Worm (Caenorhabditis elegans) whole organism, late embryonic: ENCODE data around the gene dop-5.

Source experiments
- C08G9.2 ChIP-seq: sonication (generic microtip); optimal IDR thresholded peaks from 2 replicates; lab custom pipeline; 2016; ENCODE audit warnings: mild to moderate bottlenecking, missing genetic modification characterization, moderate library complexity, missing compliant biosample characterization
- F13H6.1 ChIP-seq: sonication (generic microtip); optimal IDR thresholded peaks from 2 replicates; lab custom pipeline; 2016; ENCODE audit warnings: missing genetic modification characterization, missing compliant biosample characterization
- K02D7.2 ChIP-seq: sonication (generic microtip); optimal IDR thresholded peaks from 2 replicates; lab custom pipeline; 2017; ENCODE audit warnings: mild to moderate bottlenecking, missing genetic modification characterization, missing compliant biosample characterization
- K09A11.1 ChIP-seq: sonication (generic microtip); optimal IDR thresholded peaks from 2 replicates; lab custom pipeline; 2017; ENCODE audit warnings: antibody characterized with exemption, mild to moderate bottlenecking, missing genetic modification characterization, missing compliant biosample characterization; ENCODE audit not compliant: insufficient read depth
- ahr-1 ChIP-seq: sonication (generic microtip); optimal IDR thresholded peaks from 2 replicates; lab custom pipeline; 2016; ENCODE audit warnings: missing genetic modification characterization, missing compliant biosample characterization
- ama-1 ChIP-seq: fragments of 150-350 bp; optimal IDR thresholded peaks from 2 replicates; lab custom pipeline; 2014
- ceh-14 ChIP-seq: sonication (generic microtip); optimal IDR thresholded peaks from 2 replicates; lab custom pipeline; 2016; ENCODE audit warnings: missing genotype, missing genetic modification characterization, missing compliant biosample characterization
- ceh-30 ChIP-seq: fragments of 150-350 bp; optimal IDR thresholded peaks from 2 replicates; lab custom pipeline; 2014; ENCODE audit warnings: missing biosample characterization, missing genetic modification characterization
- ceh-31 ChIP-seq: sonication (generic microtip); optimal IDR thresholded peaks from 2 replicates; lab custom pipeline; 2016; ENCODE audit warnings: missing genetic modification characterization, missing compliant biosample characterization
- ceh-45 ChIP-seq: fragments of 200-800 bp; sonication (Bioruptor generic); IDR thresholded peaks from 2 replicates; pipeline ENCODE4 v1.3.6; 2022; ENCODE audit warnings: missing genetic modification reagents, missing genetic modification characterization, missing compliant biosample characterization
- ceh-48 ChIP-seq: sonication (generic microtip); optimal IDR thresholded peaks from 2 replicates; lab custom pipeline; 2016; ENCODE audit warnings: missing genetic modification characterization, inconsistent platforms, missing compliant biosample characterization
- ceh-9 ChIP-seq: sonication (generic microtip); optimal IDR thresholded peaks from 2 replicates; lab custom pipeline; 2016; ENCODE audit warnings: mild to moderate bottlenecking, missing genetic modification characterization, inconsistent platforms, missing compliant biosample characterization
- che-1 ChIP-seq: sonication (generic microtip); optimal IDR thresholded peaks from 2 replicates; lab custom pipeline; 2016; ENCODE audit warnings: mild to moderate bottlenecking, missing genetic modification characterization, missing compliant biosample characterization
- dve-1 ChIP-seq: sonication (generic microtip); optimal IDR thresholded peaks from 2 replicates; lab custom pipeline; 2017; ENCODE audit warnings: antibody characterized with exemption, mild to moderate bottlenecking, missing genetic modification characterization, missing compliant biosample characterization
- elt-4 ChIP-seq: sonication (generic microtip); optimal IDR thresholded peaks from 2 replicates; lab custom pipeline; 2016; ENCODE audit warnings: missing genetic modification characterization, missing compliant biosample characterization
- eyg-1 ChIP-seq: sonication (generic microtip); optimal IDR thresholded peaks from 2 replicates; lab custom pipeline; 2016; ENCODE audit warnings: missing genotype, missing genetic modification characterization, missing compliant biosample characterization
- fkh-6 ChIP-seq: sonication (generic microtip); optimal IDR thresholded peaks from 2 replicates; lab custom pipeline; 2016; ENCODE audit warnings: missing genetic modification characterization, missing compliant biosample characterization
- hlh-13 ChIP-seq: fragments of 200-800 bp; sonication (Bioruptor generic); optimal IDR thresholded peaks from 2 replicates; lab custom pipeline; 2018; ENCODE audit warnings: mild to moderate bottlenecking, missing genetic modification characterization, missing compliant biosample characterization
- hlh-30 ChIP-seq: sonication (generic microtip); optimal IDR thresholded peaks from 2 replicates; lab custom pipeline; 2017; ENCODE audit warnings: antibody characterized with exemption, missing genetic modification characterization, missing compliant biosample characterization; ENCODE audit not compliant: insufficient read depth
- hlh-6 ChIP-seq: sonication (generic microtip); optimal IDR thresholded peaks from 2 replicates; lab custom pipeline; 2016; ENCODE audit warnings: missing genotype, missing genetic modification characterization, missing compliant biosample characterization
- hlh-8 ChIP-seq: sonication (generic microtip); optimal IDR thresholded peaks from 2 replicates; lab custom pipeline; 2016; ENCODE audit warnings: missing genotype, missing genetic modification characterization, missing compliant biosample characterization
- lim-6 ChIP-seq: sonication (generic microtip); optimal IDR thresholded peaks from 2 replicates; lab custom pipeline; 2016; ENCODE audit warnings: missing genetic modification characterization, missing compliant biosample characterization
- lin-11 ChIP-seq: fragments of 200-800 bp; sonication (Bioruptor generic); optimal IDR thresholded peaks from 2 replicates; lab custom pipeline; 2018; ENCODE audit warnings: mild to moderate bottlenecking, missing genetic modification characterization, missing compliant biosample characterization
- nfya-1 ChIP-seq: sonication (generic microtip); optimal IDR thresholded peaks from 2 replicates; lab custom pipeline; 2017; ENCODE audit warnings: missing genetic modification characterization, mild to moderate bottlenecking, missing compliant biosample characterization, antibody characterized with exemption, moderate library complexity
- odd-2 ChIP-seq: sonication (generic microtip); optimal IDR thresholded peaks from 2 replicates; lab custom pipeline; 2017; ENCODE audit warnings: antibody characterized with exemption, mild to moderate bottlenecking, missing genetic modification characterization, missing compliant biosample characterization
- pag-3 ChIP-seq: sonication (generic microtip); optimal IDR thresholded peaks from 2 replicates; lab custom pipeline; 2016; ENCODE audit warnings: missing compliant biosample characterization, missing genetic modification characterization, borderline replicate concordance
- pat-9 ChIP-seq: fragments of 200-800 bp; sonication (Bioruptor generic); optimal IDR thresholded peaks from 2 replicates; lab custom pipeline; 2018; ENCODE audit warnings: mild to moderate bottlenecking, missing genetic modification characterization, moderate library complexity, missing compliant biosample characterization
- pax-1 ChIP-seq: fragments of 150-350 bp; optimal IDR thresholded peaks from 2 replicates; lab custom pipeline; 2014; ENCODE audit warnings: missing biosample characterization, missing genetic modification characterization
- pqm-1 ChIP-seq: sonication (generic microtip); optimal IDR thresholded peaks from 2 replicates; lab custom pipeline; 2016; ENCODE audit warnings: missing genetic modification characterization, missing compliant biosample characterization
- rnt-1 ChIP-seq: sonication (generic microtip); optimal IDR thresholded peaks from 2 replicates; lab custom pipeline; 2016; ENCODE audit warnings: missing genetic modification characterization, missing compliant biosample characterization
- sdc-2 ChIP-seq: sonication (generic microtip); optimal IDR thresholded peaks from 2 replicates; lab custom pipeline; 2016; ENCODE audit warnings: missing genotype, missing genetic modification characterization, missing compliant biosample characterization
- sox-2 ChIP-seq: fragments of 200-800 bp; sonication (Bioruptor generic); IDR thresholded peaks from 2 replicates; pipeline ENCODE4 v1.3.6; 2022; ENCODE audit warnings: missing genetic modification reagents, missing genetic modification characterization, missing compliant biosample characterization
- syd-9 ChIP-seq: sonication (generic microtip); optimal IDR thresholded peaks from 2 replicates; lab custom pipeline; 2016; ENCODE audit warnings: mild to moderate bottlenecking, missing genetic modification characterization, moderate library complexity, missing compliant biosample characterization
- tbx-7 ChIP-seq: sonication (generic microtip); optimal IDR thresholded peaks from 2 replicates; lab custom pipeline; 2016; ENCODE audit warnings: missing genotype, missing genetic modification characterization, missing compliant biosample characterization
- ttx-3 ChIP-seq: sonication (generic microtip); optimal IDR thresholded peaks from 2 replicates; lab custom pipeline; 2016; ENCODE audit warnings: missing genetic modification reagents, missing genetic modification characterization, missing compliant biosample characterization
- unc-3 ChIP-seq, 2 experiments: fragments of 200-800 bp in 1 of 2; sonication (Bioruptor generic) in 1 of 2; sonication (generic microtip) in 1 of 2; conservative IDR thresholded peaks in 1 of 2; optimal IDR thresholded peaks in 1 of 2; 2 replicates each; pipeline versions ENCODE4 v1.3.6 to Lab custom; 2016 to 2022; ENCODE audit warnings: missing compliant biosample characterization in 2 of 2, missing genetic modification characterization in 2 of 2, missing genetic modification reagents in 1 of 2
- unc-42 ChIP-seq: sonication (generic microtip); optimal IDR thresholded peaks from 2 replicates; lab custom pipeline; 2016; ENCODE audit warnings: missing genotype, missing genetic modification characterization, missing compliant biosample characterization
- unc-55 ChIP-seq: sonication (generic microtip); optimal IDR thresholded peaks from 2 replicates; lab custom pipeline; 2017; ENCODE audit warnings: missing biosample characterization, missing genetic modification reagents, missing genetic modification characterization
- unc-86 ChIP-seq: sonication (generic microtip); optimal IDR thresholded peaks from 2 replicates; lab custom pipeline; 2016; ENCODE audit warnings: missing genetic modification characterization, missing compliant biosample characterization
- zip-5 ChIP-seq: sonication (generic microtip); optimal IDR thresholded peaks from 2 replicates; lab custom pipeline; 2016; ENCODE audit warnings: missing genetic modification characterization, missing compliant biosample characterization

Gene dop-5

DNA sequence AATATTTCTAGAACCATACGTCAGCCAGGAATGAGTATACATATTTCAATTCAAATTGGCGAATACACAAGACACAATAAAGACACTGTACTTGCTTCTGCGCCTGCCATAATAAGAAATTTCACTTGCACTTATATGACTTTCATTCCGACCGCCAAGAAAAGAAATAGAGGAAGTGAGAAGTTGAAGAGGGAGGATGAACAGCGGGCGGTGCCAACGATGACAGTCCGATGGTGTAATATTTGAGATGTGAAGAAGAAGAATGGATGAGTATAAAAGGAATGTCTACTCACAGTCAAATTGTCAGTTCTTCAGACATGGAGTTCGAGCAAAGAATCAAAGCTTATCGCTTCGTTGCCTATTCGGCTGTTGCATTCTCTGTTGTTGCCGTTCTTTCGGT lies 19.0 kb upstream of the dop-5 start, which contains the start of gene col-154:
TSS of gene col-154 (plus strand) at position 301 of the 400 bp plus-strand sequence.
- TF ChIP-seq pax-1 (tag; lab: Kevin White, UChicago) (no peak), pqm-1 (tag; lab: Kevin White, UChicago) (no peak), zip-5 (no peak), pag-3 (tag; lab: Kevin White, UChicago) (no peak), lin-11 (no peak), K02D7.2 (tag; lab: Kevin White, UChicago) (no peak), elt-4 (tag; lab: Kevin White, UChicago) (no peak), nfya-1 (tag; lab: Kevin White, UChicago) (no peak), rnt-1 (tag; lab: Kevin White, UChicago) (no peak), eyg-1 (tag; lab: Kevin White, UChicago) (no peak)

DNA sequence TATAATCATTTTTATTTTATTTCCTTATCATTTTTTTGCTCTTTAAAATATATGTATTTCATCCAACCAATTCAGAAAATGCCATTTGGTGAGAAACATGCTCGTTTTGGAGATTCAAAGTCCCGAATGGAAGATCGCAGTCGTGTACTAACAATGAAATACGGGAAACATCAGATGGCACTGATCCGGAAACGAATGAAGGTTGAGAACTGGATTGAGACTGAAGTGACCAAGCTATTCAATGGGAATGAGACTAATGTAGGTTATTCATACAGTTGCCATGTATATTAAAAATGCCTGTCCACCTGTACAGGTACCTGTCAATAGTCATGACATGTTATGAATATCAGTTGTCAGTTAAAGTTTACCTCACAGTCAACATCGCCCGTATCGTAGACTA lies 17.0 kb upstream of the dop-5 start, which contains the start of gene F55C10.5:
TSS of gene F55C10.5 (plus strand) at position 74 of the 400 bp plus-strand sequence.
- TF ChIP-seq ceh-48 (tag; lab: Kevin White, UChicago) (no peak), pag-3 (tag; lab: Kevin White, UChicago) (no peak), C08G9.2 (tag; lab: Kevin White, UChicago) (no peak), odd-2 (tag; lab: Kevin White, UChicago) (no peak), lim-6 (tag; lab: Kevin White, UChicago) (no peak)

DNA sequence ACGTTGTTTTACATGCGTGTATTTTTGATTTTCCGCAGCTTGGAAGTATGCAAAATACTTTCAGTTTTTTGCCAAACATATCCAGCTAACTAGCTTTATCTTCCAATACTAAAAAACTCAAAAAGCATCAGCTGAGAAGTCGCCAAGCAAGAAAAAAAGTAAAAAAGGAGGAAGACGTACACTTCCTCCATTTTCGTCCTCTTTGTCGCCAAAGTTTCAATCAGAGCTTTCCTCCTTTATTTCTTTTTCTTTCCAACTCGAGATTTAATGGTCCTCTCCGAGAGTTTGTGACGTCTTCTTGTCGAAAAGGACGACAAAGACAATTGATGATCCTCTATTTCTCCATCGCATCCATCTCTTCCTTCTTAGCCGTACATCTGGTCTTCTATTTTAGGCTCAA lies 14.5 kb upstream of the dop-5 start:
- TF ChIP-seq unc-3 (GFP tag; conservative IDR thresholded peaks at IDR 0.05; lab: Robert Waterston, UW), result no peak
- TF ChIP-seq unc-3 (tag; optimal IDR thresholded peaks at IDR 0.05; lab: Kevin White, UChicago), result no peak
- TF ChIP-seq ahr-1 (tag; lab: Kevin White, UChicago), result no peak
- no peak for TF ChIP-seq che-1 (tag; lab: Kevin White, UChicago)
- no peak for TF ChIP-seq F13H6.1 (tag; lab: Kevin White, UChicago)
- no peak for TF ChIP-seq ama-1 (lab: Kevin White, UChicago)
- no peak for TF ChIP-seq hlh-30 (tag; lab: Kevin White, UChicago)
- no peak for TF ChIP-seq rnt-1 (tag; lab: Kevin White, UChicago)
- TF ChIP-seq hlh-13 (GFP tag; lab: Kevin White, UChicago), result no peak
- no peak for TF ChIP-seq hlh-8 (tag; lab: Kevin White, UChicago)
- no peak for TF ChIP-seq ceh-45 (GFP tag; lab: Robert Waterston, UW)
- no peak for TF ChIP-seq ceh-48 (tag; lab: Kevin White, UChicago)
- TF ChIP-seq ceh-9 (tag; lab: Kevin White, UChicago), result no peak

DNA sequence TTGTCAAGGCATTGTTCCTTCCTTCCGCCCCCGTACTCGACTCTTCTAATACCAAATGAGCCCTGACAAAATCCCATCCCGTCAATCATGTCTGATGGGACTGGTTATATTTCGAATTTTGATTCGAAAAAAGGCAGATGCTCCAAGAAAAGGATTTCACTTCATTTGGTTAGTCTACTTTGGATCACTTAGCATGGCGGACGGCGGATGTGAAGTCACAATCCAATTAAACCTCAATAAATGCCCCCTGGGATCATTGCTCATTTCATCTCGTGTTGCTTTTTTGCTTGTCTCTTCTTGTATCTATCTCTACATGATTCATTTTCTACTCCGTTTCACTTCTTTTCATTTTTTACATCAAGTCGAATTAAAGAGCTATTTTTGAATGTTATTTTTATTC lies 13.3 kb upstream of the dop-5 start:
- peak; percentile 52 for TF ChIP-seq unc-42
- no peak for TF ChIP-seq dve-1
- no peak for TF ChIP-seq nfya-1 (tag; lab: Kevin White, UChicago)
- no peak for TF ChIP-seq fkh-6

- TF ChIP-seq pax-1 (tag; lab: Kevin White, UChicago) (no peak), elt-4 (tag; lab: Kevin White, UChicago) (no peak), syd-9 (tag; lab: Kevin White, UChicago) (peak; percentile 33), C08G9.2 (tag; lab: Kevin White, UChicago) (peak; percentile 32), fkh-6 (no peak), ama-1 (lab: Kevin White, UChicago) (no peak), F13H6.1 (tag; lab: Kevin White, UChicago) (peak; percentile 39), hlh-6 (tag; lab: Kevin White, UChicago) (peak; percentile 29), zip-5 (peak; percentile 9), unc-55 (GFP tag; lab: Kevin White, UChicago) (peak; percentile 82), K02D7.2 (tag; lab: Kevin White, UChicago) (no peak), unc-42 (peak; percentile 48), unc-86 (tag; lab: Kevin White, UChicago) (peak; percentile 20), tbx-7 (no peak), K09A11.1 (tag; lab: Kevin White, UChicago) (no peak), pat-9 (no peak), sdc-2 (tag; lab: Kevin White, UChicago) (peak; percentile 13), sox-2 (GFP tag; lab: Robert Waterston, UW) (no peak), ceh-14 (tag; lab: Kevin White, UChicago) (peak; percentile 84), ceh-31 (tag; lab: Kevin White, UChicago) (peak; percentile 85), ceh-30 (tag; lab: Kevin White, UChicago) (no peak), nfya-1 (tag; lab: Kevin White, UChicago) (peak; percentile 64), ceh-48 (tag; lab: Kevin White, UChicago) (peak; percentile 86), hlh-30 (tag; lab: Kevin White, UChicago) (peak; percentile 54), pqm-1 (tag; lab: Kevin White, UChicago) (no peak), ttx-3 (no peak), hlh-8 (tag; lab: Kevin White, UChicago) (peak; percentile 62)
Observed at ce11 chrV:11375150-11375792, 9.2 kb upstream of the dop-5 start, which contains the start of gene cnb-1. TSS of gene cnb-1 (plus strand) at chrV:11375742.
